Worm (Caenorhabditis elegans) whole organism, L4/young adult: Measurements from ENCODE around the gene H03A11.13.

Source experiments
- dao-5 ChIP-seq: sonication (generic microtip); optimal IDR thresholded peaks from 2 replicates; lab custom pipeline; 2016; ENCODE audit warnings: missing genotype, missing genetic modification characterization, moderate library complexity, missing compliant biosample characterization
- him-1 ChIP-seq: sonication (generic microtip); optimal IDR thresholded peaks from 2 replicates; lab custom pipeline; 2016; ENCODE audit warnings: missing genotype, missing genetic modification reagents, missing genetic modification characterization, missing compliant biosample characterization

DNA sequence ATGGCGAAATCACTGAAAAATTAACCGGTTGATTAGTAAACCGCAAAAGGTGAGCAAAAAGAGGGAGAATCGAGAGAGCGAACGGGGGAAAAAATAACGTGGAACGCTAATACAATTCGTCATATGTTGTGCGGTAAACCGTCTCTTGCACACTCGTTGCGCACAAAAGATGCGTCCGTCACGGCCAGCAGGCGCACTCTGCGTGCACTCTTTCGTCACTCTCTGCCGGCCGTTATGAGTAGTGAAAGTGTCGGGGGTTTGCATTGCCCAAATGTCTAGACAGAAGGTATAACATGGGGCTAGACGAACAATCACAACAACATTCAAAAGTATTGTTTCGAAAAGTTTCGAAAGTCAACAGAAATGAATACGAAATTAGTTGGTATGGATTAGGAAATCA is 31.6 kb downstream of the H03A11.13 start, which contains the start of gene pkhm-2:
- peak; percentile 84 for TF ChIP-seq him-1 (tag; lab: Kevin White, UChicago)
- no peak for TF ChIP-seq dao-5 (tag; lab: Kevin White, UChicago)
